Worm (Caenorhabditis elegans) whole organism, L2 larva: ENCODE results near the gene F54E2.9.

ENCODE experiments used
- F13H6.1 ChIP-seq: sonication (generic microtip); optimal IDR thresholded peaks from 2 replicates; lab custom pipeline; 2016; ENCODE audit warnings: missing genetic modification characterization, missing compliant biosample characterization
- R02D3.7 ChIP-seq: fragments of 150-350 bp; optimal IDR thresholded peaks from 2 replicates; lab custom pipeline; 2014; ENCODE audit warnings: missing biosample characterization, missing genetic modification characterization
- Y55F3AM.14 ChIP-seq: fragments of 200-800 bp; sonication (Bioruptor generic); optimal IDR thresholded peaks from 2 replicates; lab custom pipeline; 2018; ENCODE audit warnings: mild to moderate bottlenecking, missing genetic modification characterization, missing compliant biosample characterization
- alr-1 ChIP-seq: fragments of 150-350 bp; optimal IDR thresholded peaks from 2 replicates; lab custom pipeline; 2014; ENCODE audit warnings: missing biosample characterization, missing genetic modification characterization
- ama-1 ChIP-seq: fragments of 150-350 bp; optimal IDR thresholded peaks from 2 replicates; lab custom pipeline; 2018; ENCODE audit warnings: inconsistent platforms
- blmp-1 ChIP-seq: sonication (generic microtip); optimal IDR thresholded peaks from 2 replicates; lab custom pipeline; 2017; ENCODE audit warnings: missing genetic modification characterization, mild to moderate bottlenecking, missing compliant biosample characterization, antibody characterized with exemption, moderate library complexity; ENCODE audit not compliant: insufficient read depth
- ceh-82 ChIP-seq: fragments of 150-350 bp; optimal IDR thresholded peaks from 2 replicates; lab custom pipeline; 2014; ENCODE audit warnings: missing biosample characterization, missing genetic modification characterization
- crh-2 ChIP-seq: sonication (generic microtip); optimal IDR thresholded peaks from 2 replicates; lab custom pipeline; 2017; ENCODE audit warnings: missing biosample characterization, missing genetic modification characterization
- dmd-4 ChIP-seq: sonication (generic microtip); optimal IDR thresholded peaks from 2 replicates; lab custom pipeline; 2017; ENCODE audit warnings: missing biosample characterization, missing genetic modification characterization
- egl-27 ChIP-seq: sonication (generic microtip); optimal IDR thresholded peaks from 3 replicates; lab custom pipeline; 2017; ENCODE audit warnings: missing biosample characterization, missing genetic modification reagents, missing genetic modification characterization
- elt-1 ChIP-seq: fragments of 150-350 bp; optimal IDR thresholded peaks from 2 replicates; lab custom pipeline; 2014; ENCODE audit warnings: missing biosample characterization, missing genetic modification characterization
- elt-3 ChIP-seq: sonication (generic microtip); optimal IDR thresholded peaks from 2 replicates; lab custom pipeline; 2017; ENCODE audit warnings: missing biosample characterization, missing genetic modification characterization
- fos-1 ChIP-seq: fragments of 150-350 bp; optimal IDR thresholded peaks from 2 replicates; lab custom pipeline; 2014; ENCODE audit warnings: missing biosample characterization, missing genetic modification characterization
- lin-11 ChIP-seq: fragments of 150-350 bp; sonication (generic microtip); optimal IDR thresholded peaks from 2 replicates; lab custom pipeline; 2014; ENCODE audit warnings: missing biosample characterization, missing genetic modification characterization, inconsistent platforms, mixed read lengths
- lin-13 ChIP-seq: fragments of 150-350 bp; optimal IDR thresholded peaks from 2 replicates; lab custom pipeline; 2014; ENCODE audit warnings: missing biosample characterization, missing genetic modification reagents, missing genetic modification characterization
- mbf-1 ChIP-seq: sonication (generic microtip); optimal IDR thresholded peaks from 2 replicates; lab custom pipeline; 2017; ENCODE audit warnings: missing biosample characterization, missing genetic modification characterization
- mdl-1 ChIP-seq, 2 experiments: fragments of 150-350 bp in 1 of 2; sonication (generic microtip) in 1 of 2; optimal IDR thresholded peaks; 2 replicates each; lab custom pipeline; 2017; ENCODE audit warnings: missing biosample characterization in 2 of 2, missing genetic modification characterization in 2 of 2
- nhr-11 ChIP-seq: fragments of 150-350 bp; optimal IDR thresholded peaks from 2 replicates; lab custom pipeline; 2014; ENCODE audit warnings: missing biosample characterization, missing genetic modification characterization
- nhr-12 ChIP-seq: fragments of 150-350 bp; optimal IDR thresholded peaks from 2 replicates; lab custom pipeline; 2014; ENCODE audit warnings: missing biosample characterization, missing genetic modification characterization
- nhr-129 ChIP-seq: fragments of 150-350 bp; optimal IDR thresholded peaks from 2 replicates; lab custom pipeline; 2014; ENCODE audit warnings: missing biosample characterization, missing genetic modification characterization
- nhr-23 ChIP-seq: fragments of 150-350 bp; optimal IDR thresholded peaks from 2 replicates; lab custom pipeline; 2014; ENCODE audit warnings: missing biosample characterization, missing genetic modification reagents, missing genetic modification characterization
- nhr-237 ChIP-seq: fragments of 150-350 bp; optimal IDR thresholded peaks from 2 replicates; lab custom pipeline; 2014; ENCODE audit warnings: missing biosample characterization, missing genetic modification characterization
- nhr-25 ChIP-seq: fragments of 150-350 bp; sonication (generic microtip); optimal IDR thresholded peaks from 3 replicates; lab custom pipeline; 2014; ENCODE audit warnings: missing biosample characterization, missing genetic modification characterization
- nhr-6 ChIP-seq: fragments of 150-350 bp; optimal IDR thresholded peaks from 2 replicates; lab custom pipeline; 2014; ENCODE audit warnings: missing biosample characterization, missing genetic modification characterization
- nhr-77 ChIP-seq: fragments of 150-350 bp; optimal IDR thresholded peaks from 2 replicates; lab custom pipeline; 2014; ENCODE audit warnings: missing biosample characterization, missing genetic modification characterization
- peb-1 ChIP-seq: fragments of 150-350 bp; optimal IDR thresholded peaks from 2 replicates; lab custom pipeline; 2014; ENCODE audit warnings: missing biosample characterization, missing genetic modification characterization
- sem-4 ChIP-seq: fragments of 150-350 bp; optimal IDR thresholded peaks from 2 replicates; lab custom pipeline; 2014; ENCODE audit warnings: missing biosample characterization, missing genetic modification reagents, missing genetic modification characterization
- sma-9 ChIP-seq, 2 experiments: fragments of 150-350 bp in 1 of 2; sonication (generic microtip) in 1 of 2; optimal IDR thresholded peaks; 2 replicates each; lab custom pipeline; 2014 to 2016; ENCODE audit warnings: missing genetic modification characterization in 2 of 2, mild to moderate bottlenecking in 1 of 2, missing biosample characterization in 1 of 2, missing compliant biosample characterization in 1 of 2, missing genetic modification reagents in 1 of 2, moderate library complexity in 1 of 2
- snpc-4 ChIP-seq: fragments of 150-350 bp; optimal IDR thresholded peaks from 2 replicates; lab custom pipeline; 2014; ENCODE audit warnings: missing biosample characterization, missing genetic modification characterization
- unc-39 ChIP-seq: fragments of 150-350 bp; optimal IDR thresholded peaks from 2 replicates; lab custom pipeline; 2014; ENCODE audit warnings: missing biosample characterization, missing genetic modification characterization
- unc-55 ChIP-seq: fragments of 150-350 bp; sonication (generic microtip); optimal IDR thresholded peaks from 3 replicates; lab custom pipeline; 2014; ENCODE audit warnings: missing biosample characterization, missing genetic modification reagents, missing genetic modification characterization
- unc-62 ChIP-seq: fragments of 150-350 bp; optimal IDR thresholded peaks from 2 replicates; lab custom pipeline; 2014; ENCODE audit warnings: missing biosample characterization, missing genetic modification reagents, missing genetic modification characterization
- zag-1 ChIP-seq: fragments of 150-350 bp; optimal IDR thresholded peaks from 2 replicates; lab custom pipeline; 2014; ENCODE audit warnings: missing biosample characterization, missing genetic modification characterization
- ztf-11 ChIP-seq: sonication (generic microtip); optimal IDR thresholded peaks from 2 replicates; lab custom pipeline; 2017; ENCODE audit warnings: missing biosample characterization, missing genetic modification characterization
- ztf-4 ChIP-seq: fragments of 150-350 bp; optimal IDR thresholded peaks from 2 replicates; lab custom pipeline; 2014; ENCODE audit warnings: missing biosample characterization, missing genetic modification characterization

F54E2.9 gene

DNA sequence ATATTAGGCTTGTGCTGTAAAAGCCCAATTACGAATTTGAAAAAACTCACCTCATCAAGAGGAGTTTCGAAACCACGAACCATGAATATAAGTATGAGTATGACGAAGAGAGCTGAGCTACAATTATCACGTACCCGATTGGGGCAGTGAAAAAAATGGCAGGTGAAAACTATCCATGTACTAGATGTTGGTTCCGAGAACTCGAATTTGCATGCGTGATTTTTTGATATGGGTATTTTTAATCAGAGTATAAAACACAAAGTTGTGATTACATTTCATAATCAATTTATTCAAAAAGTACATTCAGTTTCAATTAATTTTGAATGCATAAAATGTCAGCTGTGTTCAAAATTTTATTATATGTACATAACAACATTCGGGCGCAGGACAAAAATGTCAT is at the start of gene F54E2.9:
F54E2.9 (minus strand) TSS at position 132 of the 400 bp plus-strand sequence.
- TF ChIP-seq nhr-25 (tag; lab: Kevin White, UChicago), result no peak
- TF ChIP-seq ama-1 (lab: Kevin White, UChicago), result no peak
- no peak for TF ChIP-seq unc-62 (GFP tag; lab: Kevin White, UChicago)
- no peak for TF ChIP-seq nhr-12 (tag; lab: Kevin White, UChicago)
- no peak for TF ChIP-seq snpc-4 (tag; lab: Kevin White, UChicago)
- no peak for TF ChIP-seq sma-9 (GFP tag; optimal IDR thresholded peaks at IDR 0.05; lab: Kevin White, UChicago)
- TF ChIP-seq sma-9 (tag; optimal IDR thresholded peaks at IDR 0.05; lab: Kevin White, UChicago), result no peak
- no peak for TF ChIP-seq nhr-6 (tag; lab: Kevin White, UChicago)
- no peak for TF ChIP-seq nhr-129 (tag; lab: Kevin White, UChicago)
- TF ChIP-seq Y55F3AM.14 (GFP tag; lab: Kevin White, UChicago), result no peak
- TF ChIP-seq zag-1 (tag; lab: Kevin White, UChicago), result no peak
- TF ChIP-seq elt-3 (tag; lab: Kevin White, UChicago), result no peak
- TF ChIP-seq mbf-1 (tag; lab: Kevin White, UChicago), result no peak
- no peak for TF ChIP-seq unc-55 (GFP tag; lab: Kevin White, UChicago)
- TF ChIP-seq mdl-1 (tag; optimal IDR thresholded peaks at IDR 0.05; lab: Kevin White, UChicago), result no peak
- TF ChIP-seq nhr-11, result no peak
- TF ChIP-seq lin-11 (tag; lab: Kevin White, UChicago), result no peak
- no peak for TF ChIP-seq peb-1 (tag; lab: Kevin White, UChicago)
- no peak for TF ChIP-seq lin-13 (GFP tag; lab: Kevin White, UChicago)
- TF ChIP-seq dmd-4, result no peak

DNA sequence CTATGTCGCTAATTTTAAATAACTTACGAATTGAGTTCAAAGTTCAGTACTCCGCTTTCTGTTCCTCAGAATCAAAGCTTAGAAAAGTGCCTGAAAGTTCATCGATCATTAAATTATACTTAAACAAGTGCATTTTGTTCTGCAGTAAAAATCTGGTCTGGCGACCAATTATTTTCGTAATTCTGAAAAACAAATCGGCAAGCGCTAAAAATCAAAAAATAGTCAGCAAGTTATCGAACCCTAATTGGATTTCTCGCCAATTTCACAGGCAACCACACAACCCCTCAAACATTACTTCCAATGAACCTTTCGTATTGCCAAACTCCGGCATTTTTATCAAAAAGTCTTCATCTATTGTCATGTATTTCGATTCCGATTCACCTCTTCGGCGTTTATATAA is 49.2 kb upstream of the F54E2.9 start, which contains the start of gene srh-272:
srh-272 (plus strand) TSS at position 301 of the 400 bp plus-strand sequence.
- no peak for TF ChIP-seq sma-9 (GFP tag; optimal IDR thresholded peaks at IDR 0.05; lab: Kevin White, UChicago)
- TF ChIP-seq sma-9 (tag; optimal IDR thresholded peaks at IDR 0.05; lab: Kevin White, UChicago), result no peak
- TF ChIP-seq F13H6.1, result no peak
- TF ChIP-seq nhr-77 (tag; lab: Kevin White, UChicago), result no peak
- TF ChIP-seq dmd-4, result no peak
- TF ChIP-seq nhr-129 (tag; lab: Kevin White, UChicago), result no peak
- no peak for TF ChIP-seq mbf-1 (tag; lab: Kevin White, UChicago)
- no peak for TF ChIP-seq sem-4 (tag; lab: Kevin White, UChicago)
- TF ChIP-seq crh-2 (tag; lab: Kevin White, UChicago), result no peak
- TF ChIP-seq nhr-23 (tag; lab: Kevin White, UChicago), result no peak
- TF ChIP-seq nhr-237 (tag; lab: Kevin White, UChicago), result no peak
- no peak for TF ChIP-seq unc-39 (tag; lab: Kevin White, UChicago)
- no peak for TF ChIP-seq ztf-11 (tag; lab: Kevin White, UChicago)
- TF ChIP-seq lin-11 (tag; lab: Kevin White, UChicago), result no peak
- no peak for TF ChIP-seq peb-1 (tag; lab: Kevin White, UChicago)
- TF ChIP-seq nhr-25 (tag; lab: Kevin White, UChicago), result no peak
- no peak for TF ChIP-seq elt-1 (tag; lab: Kevin White, UChicago)

DNA sequence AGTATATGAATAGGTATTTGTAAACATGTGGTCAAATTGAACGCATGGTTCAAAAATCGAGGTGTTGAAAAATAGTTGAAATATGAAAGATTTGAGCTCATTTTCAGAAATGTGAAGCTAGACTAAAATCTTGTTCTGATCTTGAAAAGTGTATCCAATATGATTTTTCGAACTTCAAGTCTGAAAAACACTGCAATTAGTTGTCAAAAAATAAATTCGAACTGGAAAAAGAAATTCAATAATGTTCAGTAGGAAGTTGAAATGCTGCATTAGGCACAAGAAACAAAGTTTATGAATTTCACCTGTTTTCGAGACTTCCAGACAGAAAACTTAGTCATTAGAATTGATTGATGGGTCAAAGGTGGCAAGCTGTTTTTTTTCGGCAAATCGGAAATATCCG is 47.7 kb upstream of the F54E2.9 start, which contains the start of gene srh-270:
srh-270 (minus strand) TSS at position 101 of the 400 bp plus-strand sequence.
- no peak for TF ChIP-seq blmp-1 (tag; lab: Kevin White, UChicago)
- no peak for TF ChIP-seq sma-9 (GFP tag; optimal IDR thresholded peaks at IDR 0.05; lab: Kevin White, UChicago)
- TF ChIP-seq sma-9 (tag; optimal IDR thresholded peaks at IDR 0.05; lab: Kevin White, UChicago), result no peak
- TF ChIP-seq snpc-4 (tag; lab: Kevin White, UChicago), result no peak
- TF ChIP-seq ceh-82 (tag; lab: Kevin White, UChicago), result no peak

DNA sequence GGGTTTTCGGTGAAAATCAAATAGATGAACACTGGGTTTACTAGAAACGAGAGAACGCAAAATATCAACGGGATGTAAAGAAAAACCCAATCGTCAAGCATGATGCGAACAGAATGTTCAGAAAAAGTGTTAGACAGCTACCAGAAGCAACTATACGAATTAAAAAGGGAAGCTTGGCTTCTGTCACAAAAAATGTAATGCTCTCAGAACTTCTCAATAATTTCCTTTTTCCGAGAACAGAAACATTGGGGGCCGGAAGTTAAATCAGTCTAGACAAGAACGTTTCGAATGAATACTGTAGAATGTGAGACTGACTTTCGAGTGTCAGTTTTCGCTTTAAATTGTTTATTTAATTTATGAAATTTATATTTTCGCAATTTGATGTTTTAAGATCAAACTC is 46.0 kb upstream of the F54E2.9 start, which contains the start of gene srj-54:
srj-54 (minus strand) TSS at position 101 of the 400 bp plus-strand sequence.
- TF ChIP-seq Y55F3AM.14 (GFP tag; lab: Kevin White, UChicago), result no peak
- no peak for TF ChIP-seq R02D3.7 (tag; lab: Kevin White, UChicago)
- no peak for TF ChIP-seq fos-1
- TF ChIP-seq ama-1 (lab: Kevin White, UChicago), result no peak
- no peak for TF ChIP-seq unc-39 (tag; lab: Kevin White, UChicago)
- no peak for TF ChIP-seq nhr-237 (tag; lab: Kevin White, UChicago)
- no peak for TF ChIP-seq ztf-4
- TF ChIP-seq nhr-11, result no peak
- no peak for TF ChIP-seq alr-1 (tag; lab: Kevin White, UChicago)
- no peak for TF ChIP-seq egl-27
- TF ChIP-seq blmp-1 (tag; lab: Kevin White, UChicago), result no peak
- TF ChIP-seq unc-62 (GFP tag; lab: Kevin White, UChicago), result no peak
